Worm (Caenorhabditis elegans): ENCODE measurements around the gene F19C6.2.

DNA sequence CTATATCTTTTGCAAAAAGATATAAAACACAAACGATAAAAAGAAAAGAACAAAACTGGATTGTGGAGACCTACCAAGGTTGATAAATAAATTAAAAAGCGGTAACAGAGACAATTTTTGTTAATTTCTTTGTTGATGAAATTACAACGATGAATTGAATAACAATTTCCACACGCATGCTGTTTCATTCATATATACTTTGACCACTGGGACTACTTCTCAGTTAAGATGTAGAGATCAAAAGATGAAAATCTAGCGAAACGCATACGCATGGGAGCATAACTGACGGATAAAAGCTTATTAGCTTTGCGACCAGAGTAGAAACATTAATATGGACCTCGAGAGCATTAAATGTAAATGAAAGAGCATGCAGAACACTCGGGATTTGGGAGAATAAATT is 44.7 kb upstream of the F19C6.2 start:
- TF ChIP-seq fkh-10 (GFP tag; optimal IDR thresholded peaks at IDR 0.05) (no peak), nhr-76 (tag; optimal IDR thresholded peaks at IDR 0.05) (no peak), ceh-82 (tag; optimal IDR thresholded peaks at IDR 0.05) (no peak), nhr-25 (tag; optimal IDR thresholded peaks at IDR 0.05; ENCODE audit: borderline replicate concordance, insufficient read depth) (no peak)

Data from whole organism, L4 larva.